Worm (Caenorhabditis elegans) whole organism, late embryonic: ENCODE results near the gene atf-4.

Experiments
- C08G9.2 ChIP-seq: sonication (generic microtip); optimal IDR thresholded peaks from 2 replicates; lab custom pipeline; 2016; ENCODE audit warnings: mild to moderate bottlenecking, missing genetic modification characterization, moderate library complexity, missing compliant biosample characterization
- C38D4.7 ChIP-seq: fragments of 200-800 bp; sonication (Bioruptor generic); optimal IDR thresholded peaks from 2 replicates; lab custom pipeline; 2018; ENCODE audit warnings: mild to moderate bottlenecking, missing genetic modification characterization, moderate library complexity, missing compliant biosample characterization
- K02D7.2 ChIP-seq: sonication (generic microtip); optimal IDR thresholded peaks from 2 replicates; lab custom pipeline; 2017; ENCODE audit warnings: mild to moderate bottlenecking, missing genetic modification characterization, missing compliant biosample characterization
- ahr-1 ChIP-seq: sonication (generic microtip); optimal IDR thresholded peaks from 2 replicates; lab custom pipeline; 2016; ENCODE audit warnings: missing genetic modification characterization, missing compliant biosample characterization
- ama-1 ChIP-seq: fragments of 150-350 bp; optimal IDR thresholded peaks from 2 replicates; lab custom pipeline; 2014
- ceh-14 ChIP-seq: sonication (generic microtip); optimal IDR thresholded peaks from 2 replicates; lab custom pipeline; 2016; ENCODE audit warnings: missing genotype, missing genetic modification characterization, missing compliant biosample characterization
- ceh-18 ChIP-seq: sonication (generic microtip); optimal IDR thresholded peaks from 2 replicates; lab custom pipeline; 2016; ENCODE audit warnings: missing genetic modification characterization, missing compliant biosample characterization
- ceh-19 ChIP-seq: fragments of 200-800 bp; sonication (Bioruptor generic); optimal IDR thresholded peaks from 2 replicates; lab custom pipeline; 2018; ENCODE audit warnings: mild to moderate bottlenecking, missing genetic modification characterization, missing compliant biosample characterization
- ceh-22 ChIP-seq: sonication (generic microtip); optimal IDR thresholded peaks from 2 replicates; lab custom pipeline; 2017; ENCODE audit warnings: missing biosample characterization, missing genetic modification characterization
- ceh-24 ChIP-seq: sonication (generic microtip); optimal IDR thresholded peaks from 2 replicates; lab custom pipeline; 2016; ENCODE audit warnings: mild to moderate bottlenecking, missing genetic modification characterization, missing compliant biosample characterization
- ceh-45 ChIP-seq: fragments of 200-800 bp; sonication (Bioruptor generic); IDR thresholded peaks from 2 replicates; pipeline ENCODE4 v1.3.6; 2022; ENCODE audit warnings: missing genetic modification reagents, missing genetic modification characterization, missing compliant biosample characterization
- ceh-48 ChIP-seq: sonication (generic microtip); optimal IDR thresholded peaks from 2 replicates; lab custom pipeline; 2016; ENCODE audit warnings: missing genetic modification characterization, inconsistent platforms, missing compliant biosample characterization
- ceh-6 ChIP-seq: fragments of 200-800 bp; sonication (Bioruptor generic); optimal IDR thresholded peaks from 2 replicates; lab custom pipeline; 2018; ENCODE audit warnings: mild to moderate bottlenecking, missing genetic modification characterization, missing compliant biosample characterization
- ceh-9 ChIP-seq: sonication (generic microtip); optimal IDR thresholded peaks from 2 replicates; lab custom pipeline; 2016; ENCODE audit warnings: mild to moderate bottlenecking, missing genetic modification characterization, inconsistent platforms, missing compliant biosample characterization
- che-1 ChIP-seq: sonication (generic microtip); optimal IDR thresholded peaks from 2 replicates; lab custom pipeline; 2016; ENCODE audit warnings: mild to moderate bottlenecking, missing genetic modification characterization, missing compliant biosample characterization
- elt-4 ChIP-seq: sonication (generic microtip); optimal IDR thresholded peaks from 2 replicates; lab custom pipeline; 2016; ENCODE audit warnings: missing genetic modification characterization, missing compliant biosample characterization
- ets-4 ChIP-seq: sonication (generic microtip); optimal IDR thresholded peaks from 2 replicates; lab custom pipeline; 2016; ENCODE audit warnings: missing genetic modification characterization, missing compliant biosample characterization
- eyg-1 ChIP-seq: sonication (generic microtip); optimal IDR thresholded peaks from 2 replicates; lab custom pipeline; 2016; ENCODE audit warnings: missing genotype, missing genetic modification characterization, missing compliant biosample characterization
- fax-1 ChIP-seq: sonication (generic microtip); optimal IDR thresholded peaks from 2 replicates; lab custom pipeline; 2016; ENCODE audit warnings: missing genotype, missing genetic modification characterization, missing compliant biosample characterization
- gmeb-2 ChIP-seq: sonication (generic microtip); optimal IDR thresholded peaks from 2 replicates; lab custom pipeline; 2016; ENCODE audit warnings: missing genetic modification characterization, inconsistent platforms, missing compliant biosample characterization
- hlh-13 ChIP-seq: fragments of 200-800 bp; sonication (Bioruptor generic); optimal IDR thresholded peaks from 2 replicates; lab custom pipeline; 2018; ENCODE audit warnings: mild to moderate bottlenecking, missing genetic modification characterization, missing compliant biosample characterization
- hlh-30 ChIP-seq: sonication (generic microtip); optimal IDR thresholded peaks from 2 replicates; lab custom pipeline; 2017; ENCODE audit warnings: antibody characterized with exemption, missing genetic modification characterization, missing compliant biosample characterization; ENCODE audit not compliant: insufficient read depth
- hlh-6 ChIP-seq: sonication (generic microtip); optimal IDR thresholded peaks from 2 replicates; lab custom pipeline; 2016; ENCODE audit warnings: missing genotype, missing genetic modification characterization, missing compliant biosample characterization
- hlh-8 ChIP-seq: sonication (generic microtip); optimal IDR thresholded peaks from 2 replicates; lab custom pipeline; 2016; ENCODE audit warnings: missing genotype, missing genetic modification characterization, missing compliant biosample characterization
- lin-11 ChIP-seq: fragments of 200-800 bp; sonication (Bioruptor generic); optimal IDR thresholded peaks from 2 replicates; lab custom pipeline; 2018; ENCODE audit warnings: mild to moderate bottlenecking, missing genetic modification characterization, missing compliant biosample characterization
- madf-2 ChIP-seq: sonication (generic microtip); optimal IDR thresholded peaks from 2 replicates; lab custom pipeline; 2017; ENCODE audit warnings: missing genetic modification characterization, missing compliant biosample characterization
- mec-3 ChIP-seq: sonication (generic microtip); optimal IDR thresholded peaks from 2 replicates; lab custom pipeline; 2016; ENCODE audit warnings: borderline replicate concordance, missing genetic modification characterization, missing compliant biosample characterization
- nfya-1 ChIP-seq: sonication (generic microtip); optimal IDR thresholded peaks from 2 replicates; lab custom pipeline; 2017; ENCODE audit warnings: missing genetic modification characterization, mild to moderate bottlenecking, missing compliant biosample characterization, antibody characterized with exemption, moderate library complexity
- npax-4 ChIP-seq: sonication (generic microtip); optimal IDR thresholded peaks from 2 replicates; lab custom pipeline; 2016; ENCODE audit warnings: missing genetic modification characterization, missing compliant biosample characterization
- odd-2 ChIP-seq: sonication (generic microtip); optimal IDR thresholded peaks from 2 replicates; lab custom pipeline; 2017; ENCODE audit warnings: antibody characterized with exemption, mild to moderate bottlenecking, missing genetic modification characterization, missing compliant biosample characterization
- pag-3 ChIP-seq: sonication (generic microtip); optimal IDR thresholded peaks from 2 replicates; lab custom pipeline; 2016; ENCODE audit warnings: missing compliant biosample characterization, missing genetic modification characterization, borderline replicate concordance
- pax-1 ChIP-seq: fragments of 150-350 bp; optimal IDR thresholded peaks from 2 replicates; lab custom pipeline; 2014; ENCODE audit warnings: missing biosample characterization, missing genetic modification characterization
- pqm-1 ChIP-seq: sonication (generic microtip); optimal IDR thresholded peaks from 2 replicates; lab custom pipeline; 2016; ENCODE audit warnings: missing genetic modification characterization, missing compliant biosample characterization
- pros-1 ChIP-seq: fragments of 150-350 bp; optimal IDR thresholded peaks from 2 replicates; lab custom pipeline; 2014; ENCODE audit warnings: missing biosample characterization, missing genetic modification reagents, missing genetic modification characterization
- sdc-2 ChIP-seq: sonication (generic microtip); optimal IDR thresholded peaks from 2 replicates; lab custom pipeline; 2016; ENCODE audit warnings: missing genotype, missing genetic modification characterization, missing compliant biosample characterization
- sox-2 ChIP-seq: fragments of 200-800 bp; sonication (Bioruptor generic); IDR thresholded peaks from 2 replicates; pipeline ENCODE4 v1.3.6; 2022; ENCODE audit warnings: missing genetic modification reagents, missing genetic modification characterization, missing compliant biosample characterization
- syd-9 ChIP-seq: sonication (generic microtip); optimal IDR thresholded peaks from 2 replicates; lab custom pipeline; 2016; ENCODE audit warnings: mild to moderate bottlenecking, missing genetic modification characterization, moderate library complexity, missing compliant biosample characterization
- tbx-2 ChIP-seq: sonication (generic microtip); optimal IDR thresholded peaks from 2 replicates; lab custom pipeline; 2016; ENCODE audit warnings: missing genetic modification characterization, missing compliant biosample characterization
- tbx-7 ChIP-seq: sonication (generic microtip); optimal IDR thresholded peaks from 2 replicates; lab custom pipeline; 2016; ENCODE audit warnings: missing genotype, missing genetic modification characterization, missing compliant biosample characterization
- unc-3 ChIP-seq, 2 experiments: fragments of 200-800 bp in 1 of 2; sonication (Bioruptor generic) in 1 of 2; sonication (generic microtip) in 1 of 2; conservative IDR thresholded peaks in 1 of 2; optimal IDR thresholded peaks in 1 of 2; 2 replicates each; pipeline versions ENCODE4 v1.3.6 to Lab custom; 2016 to 2022; ENCODE audit warnings: missing compliant biosample characterization in 2 of 2, missing genetic modification characterization in 2 of 2, missing genetic modification reagents in 1 of 2
- unc-42 ChIP-seq: sonication (generic microtip); optimal IDR thresholded peaks from 2 replicates; lab custom pipeline; 2016; ENCODE audit warnings: missing genotype, missing genetic modification characterization, missing compliant biosample characterization
- unc-55 ChIP-seq: sonication (generic microtip); optimal IDR thresholded peaks from 2 replicates; lab custom pipeline; 2017; ENCODE audit warnings: missing biosample characterization, missing genetic modification reagents, missing genetic modification characterization
- unc-86 ChIP-seq: sonication (generic microtip); optimal IDR thresholded peaks from 2 replicates; lab custom pipeline; 2016; ENCODE audit warnings: missing genetic modification characterization, missing compliant biosample characterization
- zip-5 ChIP-seq: sonication (generic microtip); optimal IDR thresholded peaks from 2 replicates; lab custom pipeline; 2016; ENCODE audit warnings: missing genetic modification characterization, missing compliant biosample characterization
- ztf-16 ChIP-seq: sonication (generic microtip); optimal IDR thresholded peaks from 2 replicates; lab custom pipeline; 2017; ENCODE audit warnings: missing genetic modification characterization, missing compliant biosample characterization

The atf-4 gene

ce11 chrX:14804706-14805105, 5.9 kb downstream of the atf-4 start (continued):
- TF ChIP-seq hlh-13 (GFP tag; lab: Kevin White, UChicago), result peak; percentile 74
- TF ChIP-seq eyg-1 (tag; lab: Kevin White, UChicago), result peak; percentile 26
- TF ChIP-seq sdc-2 (tag; lab: Kevin White, UChicago), result peak; percentile 87
- peak; percentile 39 for TF ChIP-seq ceh-24
- TF ChIP-seq ceh-45, result peak; percentile 37; the same call in 1 of the 2 replicates
- peak; percentile 47 for TF ChIP-seq fax-1 (tag; lab: Kevin White, UChicago)
- no peak for TF ChIP-seq ceh-14
- TF ChIP-seq unc-55 (GFP tag; lab: Kevin White, UChicago), result no peak
- peak; percentile 83 for TF ChIP-seq hlh-6 (tag; lab: Kevin White, UChicago)
- TF ChIP-seq ahr-1 (tag; lab: Kevin White, UChicago), result peak; percentile 70
- TF ChIP-seq K02D7.2 (tag; lab: Kevin White, UChicago), result peak; percentile 68
- peak; percentile 70 for TF ChIP-seq C08G9.2 (tag; lab: Kevin White, UChicago)
- peak; percentile 62 for TF ChIP-seq sox-2
- TF ChIP-seq lin-11 (tag; lab: Kevin White, UChicago), result peak; percentile 61
- peak; percentile 73 for TF ChIP-seq gmeb-2 (tag; lab: Kevin White, UChicago)
- TF ChIP-seq ama-1 (lab: Kevin White, UChicago), result no peak
- TF ChIP-seq zip-5 (tag; lab: Kevin White, UChicago), result peak; percentile 19
- TF ChIP-seq nfya-1 (tag; lab: Kevin White, UChicago), result peak; percentile 21
- peak; percentile 39 for TF ChIP-seq npax-4 (tag; lab: Kevin White, UChicago)
- TF ChIP-seq tbx-2 (tag; lab: Kevin White, UChicago), result peak; percentile 77
- no peak for TF ChIP-seq unc-42 (tag; lab: Kevin White, UChicago)
- peak; percentile 33 for TF ChIP-seq ceh-18 (tag; lab: Kevin White, UChicago)
- no peak for TF ChIP-seq pqm-1 (tag; lab: Kevin White, UChicago)
- peak; percentile 81 for TF ChIP-seq ceh-6 (GFP tag; lab: Kevin White, UChicago)
- peak; percentile 65 for TF ChIP-seq unc-86 (tag; lab: Kevin White, UChicago)
- TF ChIP-seq ets-4, result no peak
- peak; percentile 70 for TF ChIP-seq ceh-19 (GFP tag; lab: Kevin White, UChicago)
- TF ChIP-seq mec-3 (tag; lab: Kevin White, UChicago), result no peak
- TF ChIP-seq syd-9, result peak; percentile 59
- no peak for TF ChIP-seq elt-4
- TF ChIP-seq che-1 (tag; lab: Kevin White, UChicago), result peak; percentile 85
- TF ChIP-seq pax-1 (tag; lab: Kevin White, UChicago), result no peak
- peak; percentile 52 for TF ChIP-seq hlh-8 (tag; lab: Kevin White, UChicago)
- TF ChIP-seq odd-2 (tag; lab: Kevin White, UChicago), result no peak
- TF ChIP-seq madf-2, result peak; percentile 54
- no peak for TF ChIP-seq ceh-9 (tag; lab: Kevin White, UChicago)
- peak; percentile 38 for TF ChIP-seq ztf-16 (tag; lab: Kevin White, UChicago)
- TF ChIP-seq ceh-22, result no peak
- peak; percentile 53 for TF ChIP-seq ceh-48 (tag; lab: Kevin White, UChicago)
- peak; percentile 76; the same call in 1 of the 2 replicates for TF ChIP-seq unc-3 (GFP tag; conservative IDR thresholded peaks at IDR 0.05; lab: Robert Waterston, UW)
- peak; percentile 37 for TF ChIP-seq unc-3 (tag; optimal IDR thresholded peaks at IDR 0.05; lab: Kevin White, UChicago)
- no peak for TF ChIP-seq hlh-30 (tag; lab: Kevin White, UChicago)
- TF ChIP-seq pag-3 (tag; lab: Kevin White, UChicago), result no peak
- peak; percentile 5 for TF ChIP-seq tbx-7 (tag; lab: Kevin White, UChicago)
- TF ChIP-seq pros-1 (tag; lab: Kevin White, UChicago), result no peak
- TF ChIP-seq C38D4.7 (GFP tag; lab: Kevin White, UChicago), result peak; percentile 76
